Worm (Caenorhabditis elegans) whole organism, young adult: ENCODE results near the gene efn-4.
A peak's percentile ranks its signal among the peaks of the same experiment; 100 is the strongest.

Experiments
- C17E4.6 ChIP-seq: fragments of 200-800 bp; sonication (Bioruptor generic); IDR thresholded peaks from 2 replicates; pipeline ENCODE4 v1.3.6; 2022; ENCODE audit warnings: missing genetic modification reagents, missing genetic modification characterization, missing compliant biosample characterization
- F10E7.11 ChIP-seq: sonication (generic microtip); optimal IDR thresholded peaks from 2 replicates; lab custom pipeline; 2017; ENCODE audit warnings: mild to moderate bottlenecking, missing genetic modification characterization, moderate library complexity, missing compliant biosample characterization
- F22D6.2 ChIP-seq: sonication (generic microtip); optimal IDR thresholded peaks from 2 replicates; lab custom pipeline; 2016; ENCODE audit warnings: mild to moderate bottlenecking, missing genetic modification characterization, missing compliant biosample characterization
- F33H1.4 ChIP-seq: fragments of 200-800 bp; sonication (Bioruptor generic); IDR thresholded peaks from 2 replicates; pipeline ENCODE4 v1.3.6; 2022; ENCODE audit warnings: missing genetic modification reagents, missing genetic modification characterization, missing compliant biosample characterization
- F39B2.1 ChIP-seq: fragments of 200-800 bp; sonication (Bioruptor generic); IDR thresholded peaks from 2 replicates; pipeline ENCODE4 v1.3.6; 2022; ENCODE audit warnings: missing genetic modification reagents, missing genetic modification characterization, missing compliant biosample characterization
- F55B11.4 ChIP-seq: sonication (generic microtip); optimal IDR thresholded peaks from 2 replicates; lab custom pipeline; 2016; ENCODE audit warnings: missing compliant biosample characterization, missing genetic modification characterization, borderline replicate concordance; ENCODE audit not compliant: insufficient read depth
- F57C9.4 ChIP-seq: sonication (generic microtip); optimal IDR thresholded peaks from 2 replicates; lab custom pipeline; 2017; ENCODE audit warnings: mild to moderate bottlenecking, missing genetic modification characterization, missing compliant biosample characterization
- K11D2.4 ChIP-seq: fragments of 200-800 bp; sonication (Bioruptor generic); IDR thresholded peaks from 2 replicates; pipeline ENCODE4 v1.3.6; 2022; ENCODE audit warnings: missing genetic modification reagents, missing genetic modification characterization, missing compliant biosample characterization
- T07F8.4 ChIP-seq: sonication (generic microtip); optimal IDR thresholded peaks from 2 replicates; lab custom pipeline; 2016; ENCODE audit warnings: mild to moderate bottlenecking, missing genetic modification characterization, moderate library complexity, missing compliant biosample characterization
- T26A5.8 ChIP-seq: sonication (generic microtip); optimal IDR thresholded peaks from 2 replicates; lab custom pipeline; 2016; ENCODE audit warnings: missing genetic modification characterization, missing compliant biosample characterization
- Y53F4B.3 ChIP-seq: fragments of 200-800 bp; sonication (Bioruptor generic); IDR thresholded peaks from 2 replicates; pipeline ENCODE4 v1.3.6; 2022; ENCODE audit warnings: missing genetic modification reagents, missing genetic modification characterization, missing compliant biosample characterization
- Y53G8AR.9 ChIP-seq: fragments of 200-800 bp; sonication (Bioruptor generic); conservative IDR thresholded peaks from 2 replicates; pipeline ENCODE4 v1.3.6; 2022; ENCODE audit warnings: missing genetic modification reagents, missing genetic modification characterization, missing compliant biosample characterization
- Y79H2A.3 ChIP-seq: fragments of 200-800 bp; sonication (Bioruptor generic); conservative IDR thresholded peaks from 2 replicates; pipeline ENCODE4 v1.3.6; 2022; ENCODE audit warnings: missing genetic modification reagents, missing genetic modification characterization, missing compliant biosample characterization
- aptf-2 ChIP-seq: fragments of 200-800 bp; sonication (Bioruptor generic); conservative IDR thresholded peaks from 2 replicates; pipeline ENCODE4 v1.3.6; 2022; ENCODE audit warnings: missing genetic modification reagents, missing genetic modification characterization, missing compliant biosample characterization
- attf-5 ChIP-seq: fragments of 200-800 bp; sonication (Bioruptor generic); optimal IDR thresholded peaks from 2 replicates; lab custom pipeline; 2018; ENCODE audit warnings: mild to moderate bottlenecking, missing genetic modification characterization, missing compliant biosample characterization
- ceh-40 ChIP-seq: fragments of 200-800 bp; sonication (Bioruptor generic); IDR thresholded peaks from 2 replicates; pipeline ENCODE4 v1.3.6; 2022; ENCODE audit warnings: missing genetic modification characterization, missing compliant biosample characterization
- ceh-91 ChIP-seq: fragments of 200-800 bp; sonication (Bioruptor generic); IDR thresholded peaks from 2 replicates; pipeline ENCODE4 v1.3.6; 2022; ENCODE audit warnings: missing genetic modification reagents, missing genetic modification characterization, missing compliant biosample characterization
- die-1 ChIP-seq: sonication (generic microtip); optimal IDR thresholded peaks from 2 replicates; lab custom pipeline; 2016; ENCODE audit warnings: missing genotype, mild to moderate bottlenecking, missing genetic modification characterization, missing compliant biosample characterization
- dox-1 ChIP-seq: fragments of 200-800 bp; sonication (Bioruptor generic); IDR thresholded peaks from 2 replicates; pipeline ENCODE4 v1.3.6; 2022; ENCODE audit warnings: missing genetic modification reagents, missing genetic modification characterization, missing compliant biosample characterization
- egl-18 ChIP-seq: fragments of 200-800 bp; sonication (Bioruptor generic); IDR thresholded peaks from 2 replicates; pipeline ENCODE4 v1.3.6; 2022; ENCODE audit warnings: missing genetic modification reagents, missing genetic modification characterization, missing compliant biosample characterization
- egl-44 ChIP-seq: fragments of 200-800 bp; sonication (Bioruptor generic); IDR thresholded peaks from 2 replicates; pipeline ENCODE4 v1.3.6; 2022; ENCODE audit warnings: missing genetic modification reagents, missing genetic modification characterization, missing compliant biosample characterization
- him-1 ChIP-seq: sonication (generic microtip); optimal IDR thresholded peaks from 2 replicates; lab custom pipeline; 2016; ENCODE audit warnings: missing genotype, missing genetic modification reagents, missing genetic modification characterization, missing compliant biosample characterization
- hlh-12 ChIP-seq: sonication (generic microtip); optimal IDR thresholded peaks from 2 replicates; lab custom pipeline; 2016; ENCODE audit warnings: missing genetic modification characterization, missing compliant biosample characterization
- hmg-20 ChIP-seq: fragments of 200-800 bp; sonication (Bioruptor generic); IDR thresholded peaks from 2 replicates; pipeline ENCODE4 v1.3.6; 2022; ENCODE audit warnings: missing genetic modification reagents, missing genetic modification characterization, missing compliant biosample characterization
- lin-26 ChIP-seq: fragments of 200-800 bp; sonication (Bioruptor generic); IDR thresholded peaks from 2 replicates; pipeline ENCODE4 v1.3.6; 2022; ENCODE audit warnings: missing genetic modification reagents, missing genetic modification characterization, missing compliant biosample characterization
- lin-40 ChIP-seq: sonication (generic microtip); optimal IDR thresholded peaks from 2 replicates; lab custom pipeline; 2016; ENCODE audit warnings: missing genetic modification characterization, mild to moderate bottlenecking, missing compliant biosample characterization, missing genotype, missing genetic modification reagents
- lir-1 ChIP-seq: fragments of 200-800 bp; sonication (Bioruptor generic); conservative IDR thresholded peaks from 2 replicates; pipeline ENCODE4 v1.3.6; 2022; ENCODE audit warnings: missing genetic modification reagents, missing genetic modification characterization, missing compliant biosample characterization
- lsy-27 ChIP-seq: sonication (generic microtip); optimal IDR thresholded peaks from 2 replicates; lab custom pipeline; 2017; ENCODE audit warnings: missing genetic modification characterization, mild to moderate bottlenecking, missing compliant biosample characterization, antibody characterized with exemption, missing genotype, borderline replicate concordance; ENCODE audit not compliant: insufficient read depth
- mcd-1 ChIP-seq: fragments of 200-800 bp; sonication (Bioruptor generic); IDR thresholded peaks from 2 replicates; pipeline ENCODE4 v1.3.6; 2022; ENCODE audit warnings: missing genetic modification reagents, missing genetic modification characterization, missing compliant biosample characterization
- mxl-1 ChIP-seq: sonication (generic microtip); optimal IDR thresholded peaks from 2 replicates; lab custom pipeline; 2016; ENCODE audit warnings: missing genetic modification characterization, missing compliant biosample characterization
- pha-4 ChIP-seq: fragments of 150-350 bp; sonication (generic microtip); optimal IDR thresholded peaks from 2 replicates; lab custom pipeline; 2014; ENCODE audit warnings: missing biosample characterization, missing genetic modification reagents, missing genetic modification characterization
- rec-8 ChIP-seq, 2 experiments: sonication (generic microtip); optimal IDR thresholded peaks; 2 replicates each; lab custom pipeline; 2016; ENCODE audit warnings: mild to moderate bottlenecking in 2 of 2, missing genetic modification characterization in 2 of 2, missing genetic modification reagents in 2 of 2, missing genotype in 2 of 2, missing biosample characterization in 1 of 2, missing compliant biosample characterization in 1 of 2, moderate library complexity in 1 of 2
- repo-1 ChIP-seq: sonication (generic microtip); optimal IDR thresholded peaks from 2 replicates; lab custom pipeline; 2017; ENCODE audit warnings: mild to moderate bottlenecking, missing genetic modification characterization, missing compliant biosample characterization
- rpc-1 ChIP-seq, 2 experiments: fragments of 150-350 bp in 1 of 2; sonication (generic microtip) in 1 of 2; optimal IDR thresholded peaks; 2 replicates each; lab custom pipeline; 2014 to 2018; ENCODE audit warnings: missing biosample characterization in 1 of 2, missing genetic modification characterization in 1 of 2, missing genetic modification reagents in 1 of 2, missing genotype in 1 of 2
- snpc-3.4 ChIP-seq: sonication (generic microtip); optimal IDR thresholded peaks from 2 replicates; lab custom pipeline; 2017; ENCODE audit warnings: missing genetic modification characterization, mild to moderate bottlenecking, missing compliant biosample characterization, antibody characterized with exemption, moderate library complexity, missing genotype, missing genetic modification reagents
- somi-1 ChIP-seq: fragments of 200-800 bp; sonication (Bioruptor generic); optimal IDR thresholded peaks from 2 replicates; lab custom pipeline; 2018; ENCODE audit warnings: mild to moderate bottlenecking, missing genetic modification characterization, missing compliant biosample characterization
- sptf-2 ChIP-seq: fragments of 200-800 bp; sonication (Bioruptor generic); optimal IDR thresholded peaks from 2 replicates; lab custom pipeline; 2018; ENCODE audit warnings: mild to moderate bottlenecking, missing genetic modification characterization, missing compliant biosample characterization
- tlf-1 ChIP-seq: fragments of 200-800 bp; sonication (Bioruptor generic); optimal IDR thresholded peaks from 2 replicates; lab custom pipeline; 2018; ENCODE audit warnings: mild to moderate bottlenecking, missing genetic modification characterization, missing compliant biosample characterization
- zfh-2 ChIP-seq: fragments of 200-800 bp; sonication (Bioruptor generic); conservative IDR thresholded peaks from 2 replicates; pipeline ENCODE4 v1.3.6; 2022; ENCODE audit warnings: missing genetic modification reagents, missing genetic modification characterization, missing compliant biosample characterization
- ztf-22 ChIP-seq: fragments of 200-800 bp; sonication (Bioruptor generic); optimal IDR thresholded peaks from 2 replicates; lab custom pipeline; 2018; ENCODE audit warnings: mild to moderate bottlenecking, missing genetic modification characterization, moderate library complexity, missing compliant biosample characterization
- ztf-6 ChIP-seq: fragments of 200-800 bp; sonication (Bioruptor generic); IDR thresholded peaks from 2 replicates; pipeline ENCODE4 v1.3.6; 2022; ENCODE audit warnings: missing genetic modification reagents, missing genetic modification characterization, missing compliant biosample characterization

The efn-4 gene

ce11 chrIV:601595-601994 is 42.6 kb downstream of the efn-4 start, which contains the start of gene srt-59:
Gene srt-59 (minus strand): TSS chrIV:601695.
- TF ChIP-seq him-1 (tag; lab: Kevin White, UChicago) (no peak), rec-8 (tag; optimal IDR thresholded peaks at IDR 0.05; lab: Kevin White, UChicago) (no peak), lir-1 (GFP tag; lab: Robert Waterston, UW) (no peak), hlh-12 (no peak), Y79H2A.3 (GFP tag; lab: Robert Waterston, UW) (no peak), F55B11.4 (tag; lab: Kevin White, UChicago) (no peak), snpc-3.4 (tag; lab: Kevin White, UChicago) (no peak), ztf-22 (GFP tag; lab: Kevin White, UChicago) (no peak), hmg-20 (GFP tag; lab: Robert Waterston, UW) (no peak)

DNA sequence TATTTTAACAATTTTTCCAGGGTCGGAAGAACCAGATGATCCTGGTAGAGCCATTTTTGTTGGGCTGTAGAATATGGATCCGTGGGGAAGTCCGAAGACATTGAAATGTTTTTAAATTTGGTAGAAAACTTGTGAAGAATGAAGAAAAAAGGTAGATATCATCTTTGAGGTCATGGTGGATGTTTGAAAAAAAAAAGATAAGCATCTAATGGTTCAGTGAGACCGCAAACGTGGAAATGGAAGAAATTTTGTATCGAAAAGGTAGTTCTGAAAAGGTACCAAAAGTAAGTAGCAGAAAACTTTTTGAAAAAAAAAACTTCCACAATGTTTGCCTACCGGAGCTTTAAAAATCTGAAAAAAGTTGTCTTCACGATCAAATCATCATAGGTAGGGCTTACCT is 44.5 kb downstream of the efn-4 start, which contains the start of gene prmt-4:
Gene prmt-4, minus strand, starts transcription at position 101 of the 400 bp plus-strand sequence.
- no peak for TF ChIP-seq egl-44 (GFP tag; lab: Robert Waterston, UW)
- no peak for TF ChIP-seq zfh-2 (GFP tag; lab: Robert Waterston, UW)
- TF ChIP-seq tlf-1, result no peak
- TF ChIP-seq ceh-91 (GFP tag; lab: Robert Waterston, UW), result no peak
- no peak for TF ChIP-seq Y53G8AR.9
- no peak for TF ChIP-seq ceh-40 (GFP tag; lab: Robert Waterston, UW)
- TF ChIP-seq F33H1.4 (GFP tag; lab: Robert Waterston, UW), result no peak
- no peak for TF ChIP-seq repo-1 (tag; lab: Kevin White, UChicago)
- TF ChIP-seq die-1 (tag; lab: Kevin White, UChicago), result no peak
- no peak for TF ChIP-seq K11D2.4 (GFP tag; lab: Robert Waterston, UW)
- TF ChIP-seq F39B2.1, result no peak

ce11 chrIV:604144-604543 is 45.1 kb downstream of the efn-4 start, which contains the start of gene col-102:
Gene col-102 (plus strand): TSS chrIV:604444.
- TF ChIP-seq C17E4.6 (GFP tag; lab: Robert Waterston, UW) (no peak), F57C9.4 (tag; lab: Kevin White, UChicago) (no peak), lin-40 (tag; lab: Kevin White, UChicago) (no peak), T07F8.4 (no peak), lsy-27 (tag; lab: Kevin White, UChicago) (no peak), snpc-3.4 (tag; lab: Kevin White, UChicago) (no peak), Y53F4B.3 (no peak), ceh-40 (GFP tag; lab: Robert Waterston, UW) (no peak), F22D6.2 (tag; lab: Kevin White, UChicago) (no peak), mxl-1 (tag; lab: Kevin White, UChicago) (no peak)

- peak; percentile 57 for TF ChIP-seq zfh-2 (GFP tag; lab: Robert Waterston, UW)
- TF ChIP-seq mcd-1 (GFP tag; lab: Robert Waterston, UW), result 0 out of 2 replicates have a peak, but pooled peaks have one; percentile 7
- no peak for TF ChIP-seq lin-40 (tag; lab: Kevin White, UChicago)
- TF ChIP-seq ztf-6 (GFP tag; lab: Robert Waterston, UW), result no peak
- TF ChIP-seq, all 124 proteins: peak for 2
Measured at ce11 chrIV:604817-605216, 45.8 kb downstream of the efn-4 start.

DNA sequence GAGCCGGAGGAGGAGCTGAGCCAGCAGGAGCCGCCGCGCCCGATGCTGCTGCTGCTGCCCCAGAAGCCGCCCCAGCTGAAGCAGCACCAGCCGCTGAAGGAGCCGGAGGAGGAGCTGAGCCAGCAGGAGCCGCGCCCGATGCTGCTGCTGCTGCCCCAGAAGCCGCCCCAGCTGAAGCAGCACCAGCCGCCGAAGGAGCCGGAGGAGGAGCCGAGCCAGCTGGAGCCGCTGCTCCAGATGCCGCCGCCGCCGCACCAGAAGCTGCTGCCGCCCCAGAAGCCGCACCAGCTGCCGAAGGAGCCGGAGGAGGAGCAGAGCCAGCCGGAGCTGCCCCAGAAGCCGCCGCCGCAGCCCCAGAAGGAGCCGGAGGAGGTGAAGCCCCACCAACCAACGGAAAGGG is 46.4 kb downstream of the efn-4 start:
- TF ChIP-seq aptf-2 (GFP tag; lab: Robert Waterston, UW), result no peak
- TF ChIP-seq egl-18 (GFP tag; lab: Robert Waterston, UW), result no peak
- TF ChIP-seq him-1 (tag; lab: Kevin White, UChicago), result no peak
- TF ChIP-seq dox-1 (GFP tag; lab: Robert Waterston, UW), result no peak
- TF ChIP-seq F39B2.1, result no peak
- no peak for TF ChIP-seq T26A5.8 (tag; lab: Kevin White, UChicago)
- no peak for TF ChIP-seq sptf-2
- TF ChIP-seq attf-5 (GFP tag; lab: Kevin White, UChicago), result no peak
- no peak for TF ChIP-seq rpc-1 (optimal IDR thresholded peaks at IDR 0.05; lab: Kevin White, UChicago)
- no peak for TF ChIP-seq rpc-1 (tag; optimal IDR thresholded peaks at IDR 0.05; lab: Kevin White, UChicago)
- TF ChIP-seq F10E7.11 (tag; lab: Kevin White, UChicago), result no peak
- TF ChIP-seq lin-26 (GFP tag; lab: Robert Waterston, UW), result 0 out of 2 replicates have a peak, but pooled peaks have one; percentile 12
- no peak for TF ChIP-seq somi-1 (GFP tag; lab: Kevin White, UChicago)
- no peak for TF ChIP-seq pha-4
- TF ChIP-seq ceh-91 (GFP tag; lab: Robert Waterston, UW), result no peak
